Fruit fly (Drosophila melanogaster) whole organism, embryonic: Measurements from ENCODE around the gene cdi.

Experiments
- Antp ChIP-seq: fragments of 200-800 bp; sonication (Bioruptor generic); optimal IDR thresholded peaks from 3 replicates; lab custom pipeline; 2016; ENCODE audit warnings: missing biosample characterization, missing genetic modification characterization
- CG10209 ChIP-seq: fragments of 200-800 bp; sonication (Bioruptor generic); optimal IDR thresholded peaks from 3 replicates; lab custom pipeline; 2017; ENCODE audit warnings: missing biosample characterization, mild to moderate bottlenecking, missing genetic modification characterization, missing genetic modification reagents
- CG10431 ChIP-seq: fragments of 200-800 bp; sonication (Bioruptor generic); optimal IDR thresholded peaks from 3 replicates; lab custom pipeline; 2018; ENCODE audit warnings: missing biosample characterization, mild to moderate bottlenecking, missing genetic modification characterization
- CG10462 ChIP-seq: fragments of 200-800 bp; sonication (Bioruptor generic); optimal IDR thresholded peaks from 2 replicates; lab custom pipeline; 2016; ENCODE audit warnings: missing biosample characterization, missing genetic modification characterization
- CG14441 ChIP-seq: fragments of 200-800 bp; sonication (Bioruptor generic); IDR thresholded peaks from 2 replicates; pipeline ENCODE4 v1.3.6; 2022; ENCODE audit warnings: missing biosample characterization, missing genetic modification characterization
- CG1529 ChIP-seq: fragments of 200-800 bp; sonication (Bioruptor generic); optimal IDR thresholded peaks from 3 replicates; lab custom pipeline; 2018; ENCODE audit warnings: missing biosample characterization, missing genetic modification characterization
- CG17912 ChIP-seq: fragments of 200-800 bp; sonication (Bioruptor generic); optimal IDR thresholded peaks from 2 replicates; lab custom pipeline; 2018; ENCODE audit warnings: missing biosample characterization, mild to moderate bottlenecking, missing genetic modification characterization
- CG18011 ChIP-seq: fragments of 200-800 bp; sonication (Bioruptor generic); optimal IDR thresholded peaks from 2 replicates; lab custom pipeline; 2017; ENCODE audit warnings: missing biosample characterization, missing genetic modification characterization, mild to moderate bottlenecking, moderate library complexity, missing genotype
- CG18262 ChIP-seq: fragments of 200-800 bp; optimal IDR thresholded peaks from 3 replicates; lab custom pipeline; 2019; ENCODE audit warnings: missing biosample characterization, mild to moderate bottlenecking, missing genetic modification characterization, moderate library complexity
- CG2678 ChIP-seq: fragments of 200-800 bp; sonication (Bioruptor generic); optimal IDR thresholded peaks from 3 replicates; lab custom pipeline; 2019; ENCODE audit warnings: missing biosample characterization, mild to moderate bottlenecking, missing genetic modification characterization, moderate library complexity
- CG3847 ChIP-seq: fragments of 200-800 bp; sonication (Bioruptor generic); IDR thresholded peaks from 2 replicates; pipeline ENCODE4 v1.3.6; 2022; ENCODE audit warnings: missing biosample characterization, missing genetic modification characterization
- CG6272 ChIP-seq: fragments of 200-800 bp; sonication (Bioruptor generic); IDR thresholded peaks from 2 replicates; pipeline ENCODE4 v1.3.6; 2022; ENCODE audit warnings: missing biosample characterization, missing genetic modification characterization
- CG6689 ChIP-seq: fragments of 200-800 bp; sonication (Bioruptor generic); IDR thresholded peaks from 2 replicates; pipeline ENCODE4 v1.3.6; 2022; ENCODE audit warnings: missing biosample characterization, missing genetic modification characterization
- CG7786 ChIP-seq: fragments of 200-800 bp; sonication (Bioruptor generic); optimal IDR thresholded peaks from 2 replicates; lab custom pipeline; 2016; ENCODE audit warnings: missing biosample characterization, missing genetic modification characterization
- CG7987 ChIP-seq: fragments of 200-800 bp; sonication (Bioruptor generic); optimal IDR thresholded peaks from 2 replicates; lab custom pipeline; 2018; ENCODE audit warnings: missing biosample characterization, mild to moderate bottlenecking, missing genetic modification characterization, moderate library complexity
- CkIIα-i1 ChIP-seq: fragments of 200-800 bp; sonication (Bioruptor generic); IDR thresholded peaks from 2 replicates; pipeline ENCODE4 v1.3.6; 2022; ENCODE audit warnings: missing biosample characterization, missing genetic modification characterization
- CoRest ChIP-seq: fragments of 200-800 bp; sonication (Bioruptor generic); optimal IDR thresholded peaks from 3 replicates; lab custom pipeline; 2018; ENCODE audit warnings: missing biosample characterization, mild to moderate bottlenecking, missing genetic modification characterization, moderate library complexity
- CrebB ChIP-seq: fragments of 200-800 bp; sonication (Bioruptor generic); optimal IDR thresholded peaks from 3 replicates; lab custom pipeline; 2018; ENCODE audit warnings: missing biosample characterization, mild to moderate bottlenecking, missing genetic modification characterization
- D19B ChIP-seq: fragments of 200-800 bp; sonication (Bioruptor generic); optimal IDR thresholded peaks from 2 replicates; lab custom pipeline; 2017; ENCODE audit warnings: missing biosample characterization, mild to moderate bottlenecking, missing genetic modification characterization
- E2f1 ChIP-seq: fragments of 200-800 bp; sonication (Bioruptor generic); IDR thresholded peaks from 2 replicates; pipeline ENCODE4 v1.3.6; 2022; ENCODE audit warnings: missing biosample characterization, missing genetic modification characterization
- Eip74EF ChIP-seq, 2 experiments: fragments of 200-800 bp in 1 of 2; fragments of >200 bp in 1 of 2; sonication (Bioruptor generic) in 1 of 2; optimal IDR thresholded peaks; 2 replicates each; lab custom pipeline; 2017 to 2019; ENCODE audit warnings: missing biosample characterization in 2 of 2, missing genetic modification characterization in 2 of 2, mild to moderate bottlenecking in 1 of 2, moderate library complexity in 1 of 2
- Elba2 ChIP-seq: fragments of 200-800 bp; sonication (Bioruptor generic); optimal IDR thresholded peaks from 3 replicates; lab custom pipeline; 2016; ENCODE audit warnings: missing biosample characterization, missing genetic modification characterization
- GATAe ChIP-seq: fragments of 200-800 bp; sonication (Bioruptor generic); conservative IDR thresholded peaks from 2 replicates; pipeline ENCODE4 v1.3.6; 2022; ENCODE audit warnings: missing biosample characterization, missing genetic modification characterization
- Med ChIP-seq: fragments of 200-800 bp; sonication (Bioruptor generic); peaks from one replicate; lab custom pipeline; 2016; ENCODE audit warnings: missing biosample characterization, missing genetic modification characterization, mild to moderate bottlenecking, inconsistent platforms, moderate library complexity
- Nf-YC ChIP-seq: fragments of 200-800 bp; optimal IDR thresholded peaks from 3 replicates; lab custom pipeline; 2019; ENCODE audit warnings: missing biosample characterization, mild to moderate bottlenecking, missing genetic modification characterization, moderate library complexity
- Ravus ChIP-seq: fragments of 200-800 bp; sonication (Bioruptor generic); IDR thresholded peaks from 2 replicates; pipeline ENCODE4 v1.3.6; 2022; ENCODE audit warnings: missing biosample characterization, missing genetic modification characterization
- Rx ChIP-seq: fragments of 200-800 bp; sonication (Bioruptor generic); IDR thresholded peaks from 2 replicates; pipeline ENCODE4 v1.3.6; 2022; ENCODE audit warnings: missing biosample characterization, missing genetic modification characterization
- Scr ChIP-seq: fragments of 200-800 bp; sonication (Bioruptor generic); IDR thresholded peaks from 2 replicates; pipeline ENCODE4 v1.3.6; 2022; ENCODE audit warnings: missing biosample characterization, missing genetic modification characterization; ENCODE audit not compliant: partially characterized antibody
- Taf1 ChIP-seq: fragments of 200-800 bp; sonication (Bioruptor generic); IDR thresholded peaks from 2 replicates; pipeline ENCODE4 v1.3.6; 2022; ENCODE audit warnings: missing biosample characterization, missing genetic modification characterization
- Xbp1 ChIP-seq: fragments of 200-800 bp; sonication (Bioruptor generic); optimal IDR thresholded peaks from 3 replicates; lab custom pipeline; 2016; ENCODE audit warnings: missing biosample characterization, mild to moderate bottlenecking, missing genetic modification characterization
- ap ChIP-seq: fragments of 200-800 bp; sonication (Bioruptor generic); IDR thresholded peaks from 2 replicates; pipeline ENCODE4 v1.3.6; 2022; ENCODE audit warnings: missing biosample characterization, missing genetic modification characterization
- ase ChIP-seq: fragments of 200-800 bp; sonication (Bioruptor generic); IDR thresholded peaks from 3 replicates; pipeline ENCODE4 v1.3.6; 2022; ENCODE audit warnings: missing biosample characterization, missing genetic modification characterization
- bsh ChIP-seq, 2 experiments: fragments of 200-800 bp; sonication (Bioruptor generic); optimal IDR thresholded peaks; 2 replicates each; lab custom pipeline; 2017 to 2018; ENCODE audit warnings: mild to moderate bottlenecking in 2 of 2, missing biosample characterization in 2 of 2, missing genetic modification characterization in 2 of 2, moderate library complexity in 1 of 2
- cad ChIP-seq: fragments of >200 bp; optimal IDR thresholded peaks from 2 replicates; lab custom pipeline; 2017; ENCODE audit warnings: missing biosample characterization, missing genetic modification characterization
- chm ChIP-seq: fragments of 200-800 bp; sonication (Bioruptor generic); IDR thresholded peaks from 2 replicates; pipeline ENCODE4 v1.3.6; 2022; ENCODE audit warnings: missing biosample characterization, missing genetic modification characterization
- crc ChIP-seq: fragments of 200-800 bp; sonication (Bioruptor generic); optimal IDR thresholded peaks from 2 replicates; lab custom pipeline; 2016; ENCODE audit warnings: missing biosample characterization, missing genetic modification characterization
- disco-r ChIP-seq: fragments of 200-800 bp; sonication (Bioruptor generic); optimal IDR thresholded peaks from 2 replicates; lab custom pipeline; 2016; ENCODE audit warnings: missing biosample characterization, missing genetic modification characterization
- fd64A ChIP-seq: fragments of 200-800 bp; sonication (Bioruptor generic); optimal IDR thresholded peaks from 3 replicates; lab custom pipeline; 2018; ENCODE audit warnings: missing biosample characterization, mild to moderate bottlenecking, missing genetic modification characterization
- gem ChIP-seq: fragments of 200-800 bp; sonication (Bioruptor generic); optimal IDR thresholded peaks from 2 replicates; lab custom pipeline; 2019; ENCODE audit warnings: missing biosample characterization, mild to moderate bottlenecking, missing genetic modification characterization, moderate library complexity
- gfzf ChIP-seq: fragments of 200-800 bp; sonication (Bioruptor generic); optimal IDR thresholded peaks from 2 replicates; lab custom pipeline; 2016; ENCODE audit warnings: missing biosample characterization, mild to moderate bottlenecking, missing genetic modification characterization, moderate library complexity
- inv ChIP-seq: fragments of 200-800 bp; sonication (Bioruptor generic); IDR thresholded peaks from 2 replicates; pipeline ENCODE4 v1.3.6; 2022; ENCODE audit warnings: missing biosample characterization, missing genetic modification characterization; ENCODE audit not compliant: partially characterized antibody
- klu ChIP-seq: fragments of 200-800 bp; sonication (Bioruptor generic); IDR thresholded peaks from 2 replicates; pipeline ENCODE4 v1.3.6; 2022; ENCODE audit warnings: missing biosample characterization, missing genetic modification characterization
- nmo ChIP-seq: fragments of 200-800 bp; sonication (Bioruptor generic); optimal IDR thresholded peaks from 2 replicates; lab custom pipeline; 2018; ENCODE audit warnings: missing biosample characterization, mild to moderate bottlenecking, missing genetic modification characterization, moderate library complexity
- peb ChIP-seq: fragments of 200-800 bp; sonication (Bioruptor generic); IDR thresholded peaks from 2 replicates; pipeline ENCODE4 v1.3.6; 2022; ENCODE audit warnings: missing biosample characterization, missing genetic modification characterization
- pfk ChIP-seq: fragments of 200-800 bp; sonication (Bioruptor generic); optimal IDR thresholded peaks from 2 replicates; lab custom pipeline; 2018; ENCODE audit warnings: missing biosample characterization, mild to moderate bottlenecking, missing genetic modification characterization, moderate library complexity
- pzg ChIP-seq: fragments of 200-800 bp; sonication (Bioruptor generic); optimal IDR thresholded peaks from 3 replicates; lab custom pipeline; 2018; ENCODE audit warnings: missing biosample characterization, mild to moderate bottlenecking, missing genetic modification characterization, moderate library complexity
- scrt ChIP-seq: fragments of 200-800 bp; sonication (Bioruptor generic); optimal IDR thresholded peaks from 2 replicates; lab custom pipeline; 2018; ENCODE audit warnings: missing biosample characterization, mild to moderate bottlenecking, missing genetic modification characterization, moderate library complexity
- slbo ChIP-seq: fragments of 200-800 bp; sonication (Bioruptor generic); IDR thresholded peaks from 2 replicates; pipeline ENCODE4 v1.3.6; 2022; ENCODE audit warnings: missing biosample characterization, missing genetic modification characterization
- ssp ChIP-seq: fragments of 200-800 bp; sonication (Bioruptor generic); IDR thresholded peaks from 2 replicates; pipeline ENCODE4 v1.3.6; 2022; ENCODE audit warnings: missing biosample characterization, missing genetic modification characterization
- unc-4 ChIP-seq: fragments of 200-800 bp; sonication (Bioruptor generic); IDR thresholded peaks from 2 replicates; pipeline ENCODE4 v1.3.6; 2022; ENCODE audit warnings: missing biosample characterization, missing genetic modification characterization; ENCODE audit not compliant: partially characterized antibody
- zfh2 ChIP-seq: fragments of 200-800 bp; sonication (Bioruptor generic); optimal IDR thresholded peaks from 2 replicates; lab custom pipeline; 2016; ENCODE audit warnings: missing biosample characterization, missing genetic modification characterization

Gene cdi

DNA sequence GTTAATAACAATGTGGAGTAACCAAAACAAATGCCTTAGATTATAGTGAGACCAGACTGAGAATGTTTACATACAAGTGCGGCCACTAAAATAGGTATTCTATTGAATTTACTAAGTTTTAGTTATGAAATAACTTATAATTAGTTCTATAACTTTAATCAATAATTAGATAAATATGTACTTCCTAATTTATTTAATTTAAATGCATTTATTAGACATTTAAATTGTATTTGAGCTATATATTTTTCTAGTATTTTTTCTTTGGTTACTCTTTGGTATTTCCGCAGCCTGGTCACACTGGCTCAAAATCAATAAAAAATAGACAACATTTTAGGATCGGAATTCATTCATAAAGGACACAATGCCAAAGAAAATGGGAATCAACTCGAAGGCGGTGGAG is 62.9 kb downstream of the cdi start, which contains the start of the genes Prp18 and CG6013 (continued):
- TF ChIP-seq pfk = no peak
- no peak for TF ChIP-seq CG10431 (GFP tag; lab: Kevin White, UChicago)
- no peak for TF ChIP-seq CG17912 (GFP tag; lab: Kevin White, UChicago)
- TF ChIP-seq GATAe (GFP tag; lab: Robert Waterston, UW) = no peak
- peak; percentile 61 for TF ChIP-seq gfzf
- no peak for TF ChIP-seq CrebB (tag; lab: Kevin White, UChicago)
- TF ChIP-seq Elba2 (GFP tag; lab: Kevin White, UChicago) = peak; percentile 4
- TF ChIP-seq scrt (GFP tag; lab: Kevin White, UChicago) = peak; percentile 15
- no peak for TF ChIP-seq ase (GFP tag; lab: Robert Waterston, UW)
- TF ChIP-seq crc (GFP tag; lab: Kevin White, UChicago) = no peak
- TF ChIP-seq cad = no peak
- TF ChIP-seq Xbp1 (GFP tag; lab: Kevin White, UChicago) = peak; percentile 63
- peak; percentile 79 for TF ChIP-seq CoRest (tag; lab: Kevin White, UChicago)
- peak; percentile 21 for TF ChIP-seq CG10209 (GFP tag; lab: Kevin White, UChicago)
- peak in 1 of 2 experiments; percentile 9 for TF ChIP-seq Eip74EF (GFP tag; optimal IDR thresholded peaks at IDR 0.05; lab: Kevin White, UChicago)
- no peak for TF ChIP-seq chm (GFP tag; lab: Robert Waterston, UW)
- peak; percentile 39 for TF ChIP-seq pzg
- TF ChIP-seq Scr (GFP tag; lab: Robert Waterston, UW) = no peak; the same call in 1 of the 2 replicates
- TF ChIP-seq CG6689 (GFP tag; lab: Robert Waterston, UW) = peak; percentile 32; the same call in 1 of the 2 replicates
- TF ChIP-seq CG10462 (GFP tag; lab: Kevin White, UChicago) = peak; percentile 7
- peak; percentile 57 for TF ChIP-seq Med
- no peak for TF ChIP-seq CG1529 (GFP tag; lab: Kevin White, UChicago)
- TF ChIP-seq Rx (GFP tag; lab: Robert Waterston, UW) = no peak
- TF ChIP-seq Taf1 (GFP tag; lab: Robert Waterston, UW) = no peak
- TF ChIP-seq ap (GFP tag; lab: Robert Waterston, UW) = no peak
- no peak for TF ChIP-seq CkIIα-i1 (GFP tag; lab: Robert Waterston, UW)
- TF ChIP-seq Nf-YC (tag; lab: Kevin White, UChicago) = peak; percentile 66
- TF ChIP-seq disco-r (GFP tag; lab: Kevin White, UChicago) = no peak
- no peak for TF ChIP-seq peb (GFP tag; lab: Robert Waterston, UW)
- TF ChIP-seq inv = no peak
- TF ChIP-seq Antp (GFP tag; lab: Kevin White, UChicago) = no peak
- no peak for TF ChIP-seq klu
- no peak for TF ChIP-seq CG14441 (GFP tag; lab: Robert Waterston, UW)
- no peak for TF ChIP-seq CG7987
- no peak for TF ChIP-seq zfh2
- TF ChIP-seq E2f1 (GFP tag; lab: Robert Waterston, UW) = peak; percentile 50
- TF ChIP-seq CG2678 (tag; lab: Kevin White, UChicago) = peak; percentile 78
- no peak for TF ChIP-seq unc-4
- TF ChIP-seq slbo (GFP tag; lab: Robert Waterston, UW) = peak; percentile 62
- TF ChIP-seq bsh (GFP tag; optimal IDR thresholded peaks at IDR 0.05; lab: Kevin White, UChicago) = peak in 1 of 2 experiments; percentile 65
- TF ChIP-seq Ravus (GFP tag; lab: Robert Waterston, UW) = no peak
- TF ChIP-seq ssp = no peak
- TF ChIP-seq CG7786 (GFP tag; lab: Kevin White, UChicago) = no peak
- no peak for TF ChIP-seq fd64A (GFP tag; lab: Kevin White, UChicago)
- TF ChIP-seq nmo (GFP tag; lab: Kevin White, UChicago) = peak; percentile 86
- TF ChIP-seq CG18262 (tag; lab: Kevin White, UChicago) = peak; percentile 77
- peak; percentile 86 for TF ChIP-seq gem
- no peak for TF ChIP-seq CG18011
- TF ChIP-seq CG6272 = no peak
- TF ChIP-seq D19B (GFP tag; lab: Kevin White, UChicago) = no peak
- 0 out of 2 replicates have a peak, but pooled peaks have one; percentile 34 for TF ChIP-seq CG3847
